Fruit fly (Drosophila melanogaster): ENCODE results near the gene RnrL.

The RnrL gene

DNA sequence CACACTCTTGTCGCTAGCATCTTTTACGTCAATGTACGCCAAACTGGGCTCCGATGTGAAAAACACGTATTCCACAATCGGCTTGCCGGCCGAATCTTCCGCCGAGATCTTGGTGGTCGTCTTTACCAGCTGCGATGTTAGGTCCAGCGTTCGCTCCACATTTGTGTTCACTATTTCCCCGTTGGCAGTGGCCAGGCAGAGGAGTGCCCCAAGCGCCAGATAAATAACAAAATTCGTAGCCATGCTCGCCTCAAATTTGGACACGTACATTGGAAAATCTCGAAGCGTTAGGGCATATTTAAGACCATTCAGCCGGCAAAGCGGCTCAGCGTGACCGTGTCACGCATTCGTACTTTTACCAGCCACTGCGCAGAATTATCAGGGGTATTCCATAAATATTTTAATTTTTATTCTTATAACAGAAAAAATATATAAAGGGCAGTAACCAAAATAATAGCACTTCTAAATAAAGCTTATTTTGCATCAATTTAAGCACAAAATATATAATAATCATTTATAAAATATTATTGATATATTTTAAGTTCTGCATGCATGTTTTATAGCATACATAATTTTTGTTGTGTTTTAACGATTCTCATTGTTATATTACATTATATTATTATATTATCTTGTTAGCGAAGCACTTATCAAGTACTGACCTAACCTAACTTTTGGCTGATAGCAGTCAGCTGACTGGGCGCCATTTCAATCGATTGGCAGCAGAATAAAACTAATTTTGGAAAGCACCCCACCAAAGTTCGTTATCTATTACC lies 47.9 kb upstream of the RnrL start, which contains the start of the genes CG33303 and dpr19 (continued):
- TF ChIP-seq CG14710 (tag; optimal IDR thresholded peaks at IDR 0.05) (peak; percentile 90), peb (GFP tag; IDR thresholded peaks at IDR 0.05) (no peak), chinmo (GFP tag; IDR thresholded peaks at IDR 0.05; ENCODE audit: partially characterized antibody) (0 out of 4 replicates have a peak, but pooled peaks have one; percentile 41), D19B (GFP tag; optimal IDR thresholded peaks at IDR 0.05) (peak; percentile 21), bsh (GFP tag; optimal IDR thresholded peaks at IDR 0.05) (peak in 1 of 2 experiments; percentile 83), GATAe (GFP tag; conservative IDR thresholded peaks at IDR 0.05) (no peak), CG12104 (GFP tag; optimal IDR thresholded peaks at IDR 0.05) (peak; percentile 49), abd-A (tag; optimal IDR thresholded peaks at IDR 0.05) (no peak), pho (GFP tag; optimal IDR thresholded peaks at IDR 0.05) (no peak), wor (GFP tag; IDR thresholded peaks at IDR 0.05) (no peak), CG8944 (GFP tag; optimal IDR thresholded peaks at IDR 0.05) (no peak), CG7271 (tag; optimal IDR thresholded peaks at IDR 0.05) (peak; percentile 73), dati (GFP tag; IDR thresholded peaks at IDR 0.05) (no peak), CG11723 (GFP tag; optimal IDR thresholded peaks at IDR 0.05) (peak; percentile 9), salm (tag; optimal IDR thresholded peaks at IDR 0.05) (peak; percentile 79), Xbp1 (GFP tag; optimal IDR thresholded peaks at IDR 0.05) (peak; percentile 76), row (GFP tag; IDR thresholded peaks at IDR 0.05) (peak; percentile 83), CG16779 (GFP tag; IDR thresholded peaks at IDR 0.05) (no peak), CG3838 (GFP tag; optimal IDR thresholded peaks at IDR 0.05) (no peak), CG4820 (GFP tag; optimal IDR thresholded peaks at IDR 0.05) (peak; percentile 41), CG11504 (tag; optimal IDR thresholded peaks at IDR 0.05) (peak; percentile 85), maf-S (GFP tag; optimal IDR thresholded peaks at IDR 0.05) (no peak), CG7987 (GFP tag; optimal IDR thresholded peaks at IDR 0.05) (peak; percentile 13), Fer3 (tag; optimal IDR thresholded peaks at IDR 0.05) (peak; percentile 71), ap (GFP tag; IDR thresholded peaks at IDR 0.05) (peak; percentile 67), CG14667 (GFP tag; IDR thresholded peaks at IDR 0.05) (no peak; the same call in 1 of the 2 replicates), wdn (GFP tag; IDR thresholded peaks at IDR 0.05) (no peak), HLH3B (GFP tag; IDR thresholded peaks at IDR 0.05) (peak; percentile 38; the same call in 1 of the 2 replicates), wek (GFP tag; optimal IDR thresholded peaks at IDR 0.05) (peak; percentile 95), CG4360 (GFP tag; IDR thresholded peaks at IDR 0.05) (0 out of 2 replicates have a peak, but pooled peaks have one; percentile 7), CG14860 (GFP tag; IDR thresholded peaks at IDR 0.05; ENCODE audit: partially characterized antibody) (no peak), Hr78 (GFP tag; optimal IDR thresholded peaks at IDR 0.05) (no peak), lbe (GFP tag; optimal IDR thresholded peaks at IDR 0.05) (peak; percentile 39), Hmx (GFP tag; optimal IDR thresholded peaks at IDR 0.05) (no peak), CG11093 (GFP tag; IDR thresholded peaks at IDR 0.05) (no peak), CG11398 (GFP tag; optimal IDR thresholded peaks at IDR 0.05) (no peak), CG2712 (tag; optimal IDR thresholded peaks at IDR 0.05) (peak; percentile 92), Hr51 (GFP tag; optimal IDR thresholded peaks at IDR 0.05) (peak in 1 of 2 experiments; percentile 87), hkb (optimal IDR thresholded peaks at IDR 0.05) (no peak), hkb (GFP tag; IDR thresholded peaks at IDR 0.05) (peak; percentile 78), CG3995 (GFP tag; optimal IDR thresholded peaks at IDR 0.05) (peak; percentile 48), B-H1 (GFP tag; IDR thresholded peaks at IDR 0.05) (peak; percentile 27; the same call in 1 of the 3 replicates), CG7786 (GFP tag; optimal IDR thresholded peaks at IDR 0.05) (no peak), CG13287 (GFP tag; IDR thresholded peaks at IDR 0.05; ENCODE audit: partially characterized antibody) (peak; percentile 35; the same call in 1 of the 2 replicates), mirr (GFP tag; optimal IDR thresholded peaks at IDR 0.05) (no peak), cg (GFP tag; optimal IDR thresholded peaks at IDR 0.05) (no peak), Aef1 (GFP tag; IDR thresholded peaks at IDR 0.05) (no peak; the same call in 2 of the 3 replicates), Dfd (GFP tag; optimal IDR thresholded peaks at IDR 0.05) (no peak)

Data from whole organism, embryonic.